Fruit fly (Drosophila melanogaster) whole organism, pupa: ENCODE data around the gene Klp3A.

Experiments used
- CG10348 ChIP-seq: fragments of 200-800 bp; sonication (Bioruptor generic); IDR thresholded peaks from 2 replicates; pipeline ENCODE4 v1.3.6; 2022; ENCODE audit warnings: missing biosample characterization, missing genetic modification characterization
- CG12605 ChIP-seq: fragments of 200-800 bp; sonication (Bioruptor generic); IDR thresholded peaks from 2 replicates; pipeline ENCODE4 v1.3.6; 2022; ENCODE audit warnings: missing biosample characterization, missing genetic modification characterization
- CG14655 ChIP-seq: fragments of 200-800 bp; sonication (Bioruptor generic); optimal IDR thresholded peaks from 3 replicates; lab custom pipeline; 2017; ENCODE audit warnings: mild to moderate bottlenecking, missing biosample characterization, missing genetic modification reagents, missing genetic modification characterization
- CG15710 ChIP-seq: fragments of 200-800 bp; sonication (Bioruptor generic); optimal IDR thresholded peaks from 2 replicates; lab custom pipeline; 2018; ENCODE audit warnings: missing biosample characterization, mild to moderate bottlenecking, missing genetic modification characterization, moderate library complexity
- CG17806 ChIP-seq: fragments of 200-800 bp; sonication (Bioruptor generic); optimal IDR thresholded peaks from 2 replicates; lab custom pipeline; 2018; ENCODE audit warnings: missing biosample characterization, mild to moderate bottlenecking, missing genetic modification characterization, moderate library complexity
- CG4496 ChIP-seq: fragments of 200-800 bp; sonication (Bioruptor generic); IDR thresholded peaks from 3 replicates; pipeline ENCODE4 v1.3.6; 2022; ENCODE audit warnings: missing biosample characterization, missing genetic modification characterization
- CG8301 ChIP-seq: fragments of 200-800 bp; sonication (Bioruptor generic); optimal IDR thresholded peaks from 2 replicates; lab custom pipeline; 2018; ENCODE audit warnings: missing biosample characterization, mild to moderate bottlenecking, missing genetic modification characterization
- CG9948 ChIP-seq: fragments of 200-800 bp; sonication (Bioruptor generic); optimal IDR thresholded peaks from 2 replicates; lab custom pipeline; 2018; ENCODE audit warnings: missing biosample characterization, mild to moderate bottlenecking, missing genetic modification characterization, moderate library complexity
- D1 ChIP-seq: fragments of 200-800 bp; sonication (Bioruptor generic); optimal IDR thresholded peaks from 2 replicates; lab custom pipeline; 2018; ENCODE audit warnings: missing biosample characterization, mild to moderate bottlenecking, missing genetic modification characterization, moderate library complexity
- Ets98B ChIP-seq: fragments of 200-800 bp; sonication (Bioruptor generic); IDR thresholded peaks from 2 replicates; pipeline ENCODE4 v1.3.6; 2022; ENCODE audit warnings: missing biosample characterization, missing genetic modification characterization
- fd96Ca ChIP-seq: fragments of 200-800 bp; sonication (Bioruptor generic); IDR thresholded peaks from 3 replicates; pipeline ENCODE4 v1.3.6; 2022; ENCODE audit warnings: missing biosample characterization, missing genetic modification characterization
- gl ChIP-seq: fragments of 200-800 bp; sonication (Bioruptor generic); optimal IDR thresholded peaks from 2 replicates; lab custom pipeline; 2018; ENCODE audit warnings: missing biosample characterization, mild to moderate bottlenecking, missing genetic modification characterization
- rn ChIP-seq: fragments of 200-800 bp; sonication (Bioruptor generic); IDR thresholded peaks from 2 replicates; pipeline ENCODE4 v1.3.6; 2022; ENCODE audit warnings: missing biosample characterization, missing genetic modification characterization

- TF ChIP-seq CG17806 (tag; lab: Kevin White, UChicago) (no peak), CG4496 (GFP tag; lab: Robert Waterston, UW) (no peak), rn (GFP tag; lab: Robert Waterston, UW) (no peak), fd96Ca (GFP tag; lab: Robert Waterston, UW) (no peak), CG8301 (no peak), D1 (tag; lab: Kevin White, UChicago) (no peak), gl (tag; lab: Kevin White, UChicago) (no peak), Ets98B (no peak), CG15710 (no peak), CG9948 (tag; lab: Kevin White, UChicago) (no peak), CG10348 (GFP tag; lab: Robert Waterston, UW) (no peak), CG12605 (no peak), CG14655 (no peak)
Observed at dm6 chrX:2645593-2645992, 41.7 kb upstream of the Klp3A start.
